Worm (Caenorhabditis elegans): ENCODE measurements around the gene acs-11.

ce11 chrII:4769886-4770285 lies 27.9 kb downstream of the acs-11 start:
- TF ChIP-seq egl-27 (tag; optimal IDR thresholded peaks at IDR 0.05) (no peak), nhr-77 (tag; optimal IDR thresholded peaks at IDR 0.05) (no peak), unc-39 (tag; optimal IDR thresholded peaks at IDR 0.05) (no peak), unc-62 (GFP tag; optimal IDR thresholded peaks at IDR 0.05) (no peak), F13H6.1 (tag; optimal IDR thresholded peaks at IDR 0.05) (peak; percentile 46), blmp-1 (tag; optimal IDR thresholded peaks at IDR 0.05; ENCODE audit: insufficient read depth) (no peak), lin-39 (tag; optimal IDR thresholded peaks at IDR 0.05) (no peak)
